Fruit fly (Drosophila melanogaster) whole organism, embryonic: ENCODE measurements around the gene hry.

ENCODE experiments used
- B-H1 ChIP-seq: fragments of 200-800 bp; sonication (Bioruptor generic); IDR thresholded peaks from 3 replicates; pipeline ENCODE4 v1.3.6; 2022; ENCODE audit warnings: missing biosample characterization, missing genetic modification characterization
- B-H2 ChIP-seq: fragments of 200-800 bp; sonication (Bioruptor generic); optimal IDR thresholded peaks from 2 replicates; lab custom pipeline; 2018; ENCODE audit warnings: missing biosample characterization, mild to moderate bottlenecking, missing genetic modification characterization
- BEAF-32 ChIP-seq: fragments of 200-800 bp; sonication (Bioruptor generic); optimal IDR thresholded peaks from 3 replicates; lab custom pipeline; 2017; ENCODE audit warnings: missing biosample characterization, missing genetic modification characterization, mild to moderate bottlenecking, moderate library complexity, missing genetic modification reagents
- CG11723 ChIP-seq: fragments of 200-800 bp; sonication (Bioruptor generic); optimal IDR thresholded peaks from 2 replicates; lab custom pipeline; 2017; ENCODE audit warnings: missing biosample characterization, mild to moderate bottlenecking, missing genetic modification characterization
- CG12299 ChIP-seq: fragments of 200-800 bp; sonication (Bioruptor generic); optimal IDR thresholded peaks from 2 replicates; lab custom pipeline; 2018; ENCODE audit warnings: missing biosample characterization, mild to moderate bottlenecking, missing genetic modification characterization
- CG17186 ChIP-seq: fragments of 200-800 bp; sonication (Bioruptor generic); optimal IDR thresholded peaks from 3 replicates; lab custom pipeline; 2017; ENCODE audit warnings: missing biosample characterization, missing genetic modification reagents, missing genetic modification characterization
- CG18476 ChIP-seq: fragments of 200-800 bp; sonication (Bioruptor generic); optimal IDR thresholded peaks from 2 replicates; lab custom pipeline; 2016; ENCODE audit warnings: missing biosample characterization, mild to moderate bottlenecking, missing genetic modification characterization
- CG30020 ChIP-seq: fragments of 200-800 bp; optimal IDR thresholded peaks from 2 replicates; lab custom pipeline; 2019; ENCODE audit warnings: missing biosample characterization, mild to moderate bottlenecking, missing genetic modification characterization, moderate library complexity
- CG30403 ChIP-seq: fragments of 200-800 bp; sonication (Bioruptor generic); optimal IDR thresholded peaks from 3 replicates; lab custom pipeline; 2016; ENCODE audit warnings: missing biosample characterization, missing genetic modification characterization
- CG3065 ChIP-seq: fragments of 200-800 bp; sonication (Bioruptor generic); optimal IDR thresholded peaks from 2 replicates; lab custom pipeline; 2016; ENCODE audit warnings: missing biosample characterization, missing genetic modification characterization
- CG31365 ChIP-seq: fragments of 200-800 bp; sonication (Bioruptor generic); optimal IDR thresholded peaks from 2 replicates; lab custom pipeline; 2018; ENCODE audit warnings: missing biosample characterization, mild to moderate bottlenecking, missing genetic modification characterization
- CG3163 ChIP-seq: fragments of 200-800 bp; sonication (Bioruptor generic); optimal IDR thresholded peaks from 3 replicates; lab custom pipeline; 2016; ENCODE audit warnings: missing biosample characterization, missing genetic modification characterization
- CG6654 ChIP-seq: fragments of 200-800 bp; sonication (Bioruptor generic); optimal IDR thresholded peaks from 2 replicates; lab custom pipeline; 2017; ENCODE audit warnings: missing biosample characterization, mild to moderate bottlenecking, missing genetic modification characterization
- CG6791 ChIP-seq: fragments of 200-800 bp; sonication (Bioruptor generic); IDR thresholded peaks from 3 replicates; pipeline ENCODE4 v1.3.6; 2022; ENCODE audit warnings: missing biosample characterization, missing genetic modification characterization; ENCODE audit not compliant: partially characterized antibody
- CG6854 ChIP-seq: fragments of 200-800 bp; sonication (Bioruptor generic); optimal IDR thresholded peaks from 3 replicates; lab custom pipeline; 2017; ENCODE audit warnings: missing biosample characterization, mild to moderate bottlenecking, missing genetic modification characterization
- CG7745 ChIP-seq: fragments of 200-800 bp; sonication (Bioruptor generic); optimal IDR thresholded peaks from 2 replicates; lab custom pipeline; 2018; ENCODE audit warnings: missing biosample characterization, mild to moderate bottlenecking, missing genetic modification characterization, moderate library complexity
- CG7963 ChIP-seq: fragments of 200-800 bp; sonication (Bioruptor generic); IDR thresholded peaks from 3 replicates; pipeline ENCODE4 v1.3.6; 2022; ENCODE audit warnings: missing biosample characterization, missing genetic modification characterization; ENCODE audit not compliant: partially characterized antibody
- CG8089 ChIP-seq: fragments of 200-800 bp; sonication (Bioruptor generic); optimal IDR thresholded peaks from 3 replicates; lab custom pipeline; 2016; ENCODE audit warnings: missing biosample characterization, missing genetic modification characterization
- Deaf1 ChIP-seq: fragments of 200-800 bp; optimal IDR thresholded peaks from 3 replicates; lab custom pipeline; 2019; ENCODE audit warnings: missing biosample characterization, mild to moderate bottlenecking, missing genetic modification characterization, moderate library complexity
- Dip2 ChIP-seq: fragments of 200-800 bp; sonication (Bioruptor generic); IDR thresholded peaks from 2 replicates; pipeline ENCODE4 v1.3.6; 2022; ENCODE audit warnings: missing biosample characterization, missing genetic modification characterization
- Dip3 ChIP-seq: fragments of 200-800 bp; sonication (Bioruptor generic); optimal IDR thresholded peaks from 3 replicates; lab custom pipeline; 2016; ENCODE audit warnings: missing biosample characterization, missing genetic modification characterization
- Fer1 ChIP-seq: fragments of 200-800 bp; sonication (Bioruptor generic); optimal IDR thresholded peaks from 2 replicates; lab custom pipeline; 2017; ENCODE audit warnings: missing biosample characterization, mild to moderate bottlenecking, missing genetic modification characterization
- H15 ChIP-seq: fragments of 200-800 bp; sonication (Bioruptor generic); IDR thresholded peaks from 3 replicates; pipeline ENCODE4 v1.3.6; 2022; ENCODE audit warnings: missing biosample characterization, missing genetic modification characterization
- HLHmδ ChIP-seq: fragments of 200-800 bp; sonication (Bioruptor generic); optimal IDR thresholded peaks from 2 replicates; lab custom pipeline; 2018; ENCODE audit warnings: missing biosample characterization, mild to moderate bottlenecking, missing genetic modification characterization, moderate library complexity
- HmgD ChIP-seq: fragments of 200-800 bp; sonication (Bioruptor generic); optimal IDR thresholded peaks from 3 replicates; lab custom pipeline; 2016; ENCODE audit warnings: missing biosample characterization, missing genetic modification characterization
- Max ChIP-seq: fragments of 200-800 bp; sonication (Bioruptor generic); optimal IDR thresholded peaks from 2 replicates; lab custom pipeline; 2016; ENCODE audit warnings: missing biosample characterization, mild to moderate bottlenecking, missing genetic modification characterization
- Myb ChIP-seq: fragments of 200-800 bp; sonication (Bioruptor generic); optimal IDR thresholded peaks from 2 replicates; lab custom pipeline; 2016; ENCODE audit warnings: missing biosample characterization, missing genetic modification characterization
- Neu2 ChIP-seq: fragments of 200-800 bp; sonication (Bioruptor generic); optimal IDR thresholded peaks from 3 replicates; lab custom pipeline; 2016; ENCODE audit warnings: missing biosample characterization, missing genetic modification characterization, borderline replicate concordance
- Rfx ChIP-seq: fragments of 200-800 bp; sonication (Bioruptor generic); IDR thresholded peaks from 2 replicates; pipeline ENCODE4 v1.3.6; 2022; ENCODE audit warnings: missing biosample characterization, missing genetic modification characterization
- Scr ChIP-seq: fragments of 200-800 bp; sonication (Bioruptor generic); IDR thresholded peaks from 2 replicates; pipeline ENCODE4 v1.3.6; 2022; ENCODE audit warnings: missing biosample characterization, missing genetic modification characterization; ENCODE audit not compliant: partially characterized antibody
- abd-A ChIP-seq: fragments of 200-800 bp; sonication (Bioruptor generic); optimal IDR thresholded peaks from 3 replicates; lab custom pipeline; 2019; ENCODE audit warnings: missing biosample characterization, mild to moderate bottlenecking, missing genetic modification characterization, moderate library complexity
- ac ChIP-seq: fragments of 200-800 bp; sonication (Bioruptor generic); optimal IDR thresholded peaks from 3 replicates; lab custom pipeline; 2017; ENCODE audit warnings: missing biosample characterization, mild to moderate bottlenecking, missing genetic modification characterization
- az2 ChIP-seq: fragments of 200-800 bp; sonication (Bioruptor generic); optimal IDR thresholded peaks from 3 replicates; lab custom pipeline; 2016; ENCODE audit warnings: missing biosample characterization, missing genetic modification characterization
- chn ChIP-seq: fragments of 200-800 bp; sonication (Bioruptor generic); optimal IDR thresholded peaks from 2 replicates; lab custom pipeline; 2016; ENCODE audit warnings: missing biosample characterization, missing genetic modification characterization
- crol ChIP-seq: fragments of 200-800 bp; sonication (Bioruptor generic); IDR thresholded peaks from 2 replicates; pipeline ENCODE4 v1.3.6; 2022; ENCODE audit warnings: missing biosample characterization, missing genetic modification characterization
- exex ChIP-seq: fragments of 200-800 bp; sonication (Bioruptor generic); optimal IDR thresholded peaks from 4 replicates; lab custom pipeline; 2018; ENCODE audit warnings: missing biosample characterization, mild to moderate bottlenecking, missing genetic modification characterization, moderate library complexity
- grau ChIP-seq: fragments of 200-800 bp; optimal IDR thresholded peaks from 3 replicates; lab custom pipeline; 2019; ENCODE audit warnings: missing biosample characterization, mild to moderate bottlenecking, missing genetic modification characterization, moderate library complexity
- gro ChIP-seq: fragments of 200-800 bp; sonication (Bioruptor generic); optimal IDR thresholded peaks from 2 replicates; lab custom pipeline; 2016; ENCODE audit warnings: missing biosample characterization, missing genetic modification characterization
- her ChIP-seq: fragments of 200-800 bp; sonication (Bioruptor generic); optimal IDR thresholded peaks from 2 replicates; lab custom pipeline; 2016; ENCODE audit warnings: missing biosample characterization, missing genetic modification characterization
- nerfin-1 ChIP-seq: fragments of 200-800 bp; sonication (Bioruptor generic); optimal IDR thresholded peaks from 3 replicates; lab custom pipeline; 2019; ENCODE audit warnings: missing biosample characterization, mild to moderate bottlenecking, missing genetic modification characterization, moderate library complexity
- nerfin-2 ChIP-seq: fragments of 200-800 bp; sonication (Bioruptor generic); IDR thresholded peaks from 2 replicates; pipeline ENCODE4 v1.3.6; 2022; ENCODE audit warnings: missing biosample characterization, missing genetic modification characterization; ENCODE audit not compliant: partially characterized antibody
- oc ChIP-seq: fragments of 200-800 bp; sonication (Bioruptor generic); optimal IDR thresholded peaks from 2 replicates; lab custom pipeline; 2018; ENCODE audit warnings: missing biosample characterization, mild to moderate bottlenecking, missing genetic modification characterization, moderate library complexity
- org-1 ChIP-seq: fragments of 200-800 bp; sonication (Bioruptor generic); optimal IDR thresholded peaks from 2 replicates; lab custom pipeline; 2017; ENCODE audit warnings: missing biosample characterization, missing genetic modification characterization
- pho ChIP-seq: fragments of 200-800 bp; sonication (Bioruptor generic); optimal IDR thresholded peaks from 2 replicates; lab custom pipeline; 2016; ENCODE audit warnings: missing biosample characterization, missing genetic modification characterization
- pzg ChIP-seq: fragments of 200-800 bp; sonication (Bioruptor generic); optimal IDR thresholded peaks from 3 replicates; lab custom pipeline; 2018; ENCODE audit warnings: missing biosample characterization, mild to moderate bottlenecking, missing genetic modification characterization, moderate library complexity
- row ChIP-seq: fragments of 200-800 bp; sonication (Bioruptor generic); IDR thresholded peaks from 3 replicates; pipeline ENCODE4 v1.3.6; 2022; ENCODE audit warnings: missing biosample characterization, missing genetic modification characterization
- run ChIP-seq: fragments of 200-800 bp; sonication (Bioruptor generic); optimal IDR thresholded peaks from 3 replicates; lab custom pipeline; 2018; ENCODE audit warnings: missing biosample characterization, mild to moderate bottlenecking, missing genetic modification characterization
- slou ChIP-seq: fragments of 200-800 bp; sonication (Bioruptor generic); optimal IDR thresholded peaks from 3 replicates; lab custom pipeline; 2016; ENCODE audit warnings: missing biosample characterization, missing genetic modification characterization
- tgo ChIP-seq: fragments of 200-800 bp; sonication (Bioruptor generic); IDR thresholded peaks from 3 replicates; pipeline ENCODE4 v1.3.6; 2022; ENCODE audit warnings: missing biosample characterization, missing genetic modification characterization
- unpg ChIP-seq: fragments of 200-800 bp; sonication (Bioruptor generic); optimal IDR thresholded peaks from 3 replicates; lab custom pipeline; 2018; ENCODE audit warnings: missing biosample characterization, mild to moderate bottlenecking, missing genetic modification characterization, moderate library complexity
- wdn ChIP-seq: fragments of 200-800 bp; sonication (Bioruptor generic); IDR thresholded peaks from 2 replicates; pipeline ENCODE4 v1.3.6; 2022; ENCODE audit warnings: missing biosample characterization, missing genetic modification characterization
- zfh1 ChIP-seq: fragments of 200-800 bp; sonication (Bioruptor generic); IDR thresholded peaks from 3 replicates; pipeline ENCODE4 v1.3.6; 2022; ENCODE audit warnings: missing biosample characterization, missing genetic modification characterization

hry gene

dm6 chr3L:8718602-8719001 lies 43.0 kb downstream of the hry start (continued):
- no peak for TF ChIP-seq HmgD (GFP tag; lab: Kevin White, UChicago)
- TF ChIP-seq row (GFP tag; lab: Robert Waterston, UW) = no peak
- no peak for TF ChIP-seq chn (GFP tag; lab: Kevin White, UChicago)
- peak; percentile 41 for TF ChIP-seq gro (GFP tag; lab: Kevin White, UChicago)
- TF ChIP-seq Scr = peak; percentile 77
- no peak for TF ChIP-seq tgo (GFP tag; lab: Robert Waterston, UW)
- TF ChIP-seq CG3163 (GFP tag; lab: Kevin White, UChicago) = no peak
- TF ChIP-seq B-H2 (GFP tag; lab: Kevin White, UChicago) = peak; percentile 25
- TF ChIP-seq BEAF-32 (GFP tag; lab: Kevin White, UChicago) = peak; percentile 76
- TF ChIP-seq pho (GFP tag; lab: Kevin White, UChicago) = no peak
- TF ChIP-seq nerfin-1 (tag; lab: Kevin White, UChicago) = no peak
- TF ChIP-seq Rfx (GFP tag; lab: Robert Waterston, UW) = 0 out of 2 replicates have a peak, but pooled peaks have one; percentile 30
- TF ChIP-seq slou (GFP tag; lab: Kevin White, UChicago) = no peak
- TF ChIP-seq her (GFP tag; lab: Kevin White, UChicago) = no peak
- no peak for TF ChIP-seq HLHmδ (GFP tag; lab: Kevin White, UChicago)
- no peak for TF ChIP-seq unpg (GFP tag; lab: Kevin White, UChicago)
- no peak for TF ChIP-seq org-1 (GFP tag; lab: Kevin White, UChicago)
- no peak for TF ChIP-seq Dip3 (GFP tag; lab: Kevin White, UChicago)
- no peak for TF ChIP-seq CG30020 (tag; lab: Kevin White, UChicago)
- TF ChIP-seq ac (GFP tag; lab: Kevin White, UChicago) = no peak
- peak; percentile 27 for TF ChIP-seq CG30403 (GFP tag; lab: Kevin White, UChicago)
- TF ChIP-seq CG6791 = peak; percentile 78
- no peak for TF ChIP-seq Dip2 (GFP tag; lab: Robert Waterston, UW)
- no peak for TF ChIP-seq Neu2 (GFP tag; lab: Kevin White, UChicago)
- peak; percentile 61 for TF ChIP-seq nerfin-2
- no peak for TF ChIP-seq B-H1 (GFP tag; lab: Robert Waterston, UW)
- TF ChIP-seq CG7745 = no peak
- no peak for TF ChIP-seq wdn (GFP tag; lab: Robert Waterston, UW)
- TF ChIP-seq CG17186 = no peak
- TF ChIP-seq CG6854 = no peak
- no peak for TF ChIP-seq CG3065 (GFP tag; lab: Kevin White, UChicago)
- TF ChIP-seq CG31365 = no peak
- TF ChIP-seq Deaf1 (tag; lab: Kevin White, UChicago) = no peak
- TF ChIP-seq oc = no peak
- TF ChIP-seq zfh1 (GFP tag; lab: Robert Waterston, UW) = 0 out of 3 replicates have a peak, but pooled peaks have one; percentile 3
- no peak for TF ChIP-seq exex (tag; lab: Kevin White, UChicago)
- no peak for TF ChIP-seq CG6654 (GFP tag; lab: Kevin White, UChicago)
- peak; percentile 70 for TF ChIP-seq pzg (GFP tag; lab: Kevin White, UChicago)
- no peak for TF ChIP-seq CG18476 (GFP tag; lab: Kevin White, UChicago)
- peak; percentile 38 for TF ChIP-seq Fer1 (GFP tag; lab: Kevin White, UChicago)
- no peak for TF ChIP-seq run (tag; lab: Kevin White, UChicago)
- no peak for TF ChIP-seq CG11723
- peak; percentile 62 for TF ChIP-seq CG7963 (GFP tag; lab: Robert Waterston, UW)
- peak; percentile 8 for TF ChIP-seq grau
- TF ChIP-seq Myb (GFP tag; lab: Kevin White, UChicago) = peak; percentile 30
- TF ChIP-seq Max (GFP tag; lab: Kevin White, UChicago) = no peak
- no peak for TF ChIP-seq abd-A (tag; lab: Kevin White, UChicago)
- TF ChIP-seq CG8089 (GFP tag; lab: Kevin White, UChicago) = no peak
- no peak for TF ChIP-seq H15
- no peak for TF ChIP-seq az2
- no peak for TF ChIP-seq crol (GFP tag; lab: Robert Waterston, UW)
- TF ChIP-seq CG12299 (tag; lab: Kevin White, UChicago) = no peak
